Worm (Caenorhabditis elegans) whole organism, young adult: ENCODE data around the gene lin-54.

ENCODE experiments used
- B0035.1 ChIP-seq: sonication (generic microtip); optimal IDR thresholded peaks from 2 replicates; lab custom pipeline; 2016; ENCODE audit warnings: missing genetic modification characterization, mild to moderate bottlenecking, missing compliant biosample characterization, missing genotype, missing genetic modification reagents
- B0261.1 ChIP-seq: sonication (generic microtip); optimal IDR thresholded peaks from 2 replicates; lab custom pipeline; 2016; ENCODE audit warnings: mild to moderate bottlenecking, missing genetic modification characterization, moderate library complexity, missing compliant biosample characterization
- B0336.3 ChIP-seq: fragments of 200-800 bp; sonication (Bioruptor generic); IDR thresholded peaks from 2 replicates; pipeline ENCODE4 v1.3.6; 2022; ENCODE audit warnings: missing genetic modification characterization, missing compliant biosample characterization
- F10E7.11 ChIP-seq: sonication (generic microtip); optimal IDR thresholded peaks from 2 replicates; lab custom pipeline; 2017; ENCODE audit warnings: mild to moderate bottlenecking, missing genetic modification characterization, moderate library complexity, missing compliant biosample characterization
- F33H1.4 ChIP-seq: fragments of 200-800 bp; sonication (Bioruptor generic); IDR thresholded peaks from 2 replicates; pipeline ENCODE4 v1.3.6; 2022; ENCODE audit warnings: missing genetic modification reagents, missing genetic modification characterization, missing compliant biosample characterization
- F37B4.10 ChIP-seq: fragments of 200-800 bp; sonication (Bioruptor generic); IDR thresholded peaks from 2 replicates; pipeline ENCODE4 v1.3.6; 2022; ENCODE audit warnings: missing genetic modification characterization, missing compliant biosample characterization
- F39B2.1 ChIP-seq: fragments of 200-800 bp; sonication (Bioruptor generic); IDR thresholded peaks from 2 replicates; pipeline ENCODE4 v1.3.6; 2022; ENCODE audit warnings: missing genetic modification reagents, missing genetic modification characterization, missing compliant biosample characterization
- F49E8.2 ChIP-seq: sonication (generic microtip); optimal IDR thresholded peaks from 3 replicates; lab custom pipeline; 2017; ENCODE audit warnings: missing genetic modification characterization, mild to moderate bottlenecking, missing compliant biosample characterization, antibody characterized with exemption, moderate library complexity; ENCODE audit not compliant: insufficient read depth
- F55B11.4 ChIP-seq: sonication (generic microtip); optimal IDR thresholded peaks from 2 replicates; lab custom pipeline; 2016; ENCODE audit warnings: missing compliant biosample characterization, missing genetic modification characterization, borderline replicate concordance; ENCODE audit not compliant: insufficient read depth
- T07F8.4 ChIP-seq: sonication (generic microtip); optimal IDR thresholded peaks from 2 replicates; lab custom pipeline; 2016; ENCODE audit warnings: mild to moderate bottlenecking, missing genetic modification characterization, moderate library complexity, missing compliant biosample characterization
- Y67H2A.10 ChIP-seq: fragments of 200-800 bp; sonication (Bioruptor generic); conservative IDR thresholded peaks from 2 replicates; pipeline ENCODE4 v1.3.6; 2022; ENCODE audit warnings: missing genetic modification reagents, missing genetic modification characterization, missing compliant biosample characterization
- Y79H2A.3 ChIP-seq: fragments of 200-800 bp; sonication (Bioruptor generic); conservative IDR thresholded peaks from 2 replicates; pipeline ENCODE4 v1.3.6; 2022; ENCODE audit warnings: missing genetic modification reagents, missing genetic modification characterization, missing compliant biosample characterization
- ZK185.1 ChIP-seq: sonication (generic microtip); optimal IDR thresholded peaks from 2 replicates; lab custom pipeline; 2016; ENCODE audit warnings: mild to moderate bottlenecking, missing genetic modification characterization, missing compliant biosample characterization; ENCODE audit not compliant: poor library complexity, severe bottlenecking
- akir-1 ChIP-seq: fragments of 200-800 bp; sonication (Bioruptor generic); optimal IDR thresholded peaks from 2 replicates; lab custom pipeline; 2018; ENCODE audit warnings: mild to moderate bottlenecking, missing genetic modification characterization, moderate library complexity, missing compliant biosample characterization
- aptf-2 ChIP-seq: fragments of 200-800 bp; sonication (Bioruptor generic); conservative IDR thresholded peaks from 2 replicates; pipeline ENCODE4 v1.3.6; 2022; ENCODE audit warnings: missing genetic modification reagents, missing genetic modification characterization, missing compliant biosample characterization
- attf-3 ChIP-seq: fragments of 200-800 bp; sonication (Bioruptor generic); conservative IDR thresholded peaks from 2 replicates; pipeline ENCODE4 v1.3.6; 2022; ENCODE audit warnings: missing genetic modification reagents, missing genetic modification characterization, missing compliant biosample characterization
- attf-6 ChIP-seq: fragments of 200-800 bp; sonication (Bioruptor generic); IDR thresholded peaks from 2 replicates; pipeline ENCODE4 v1.3.6; 2022; ENCODE audit warnings: missing genetic modification reagents, missing genetic modification characterization, missing compliant biosample characterization
- bed-2 ChIP-seq: fragments of 200-800 bp; sonication (Bioruptor generic); IDR thresholded peaks from 2 replicates; pipeline ENCODE4 v1.3.6; 2022; ENCODE audit warnings: missing genetic modification reagents, missing genetic modification characterization, missing compliant biosample characterization
- ceh-79 ChIP-seq: sonication (generic microtip); optimal IDR thresholded peaks from 2 replicates; lab custom pipeline; 2017; ENCODE audit warnings: mild to moderate bottlenecking, missing genetic modification characterization, missing compliant biosample characterization
- die-1 ChIP-seq: sonication (generic microtip); optimal IDR thresholded peaks from 2 replicates; lab custom pipeline; 2016; ENCODE audit warnings: missing genotype, mild to moderate bottlenecking, missing genetic modification characterization, missing compliant biosample characterization
- dpff-1 ChIP-seq: sonication (generic microtip); optimal IDR thresholded peaks from 2 replicates; lab custom pipeline; 2017; ENCODE audit warnings: mild to moderate bottlenecking, missing genetic modification characterization, missing compliant biosample characterization
- egl-44 ChIP-seq: fragments of 200-800 bp; sonication (Bioruptor generic); IDR thresholded peaks from 2 replicates; pipeline ENCODE4 v1.3.6; 2022; ENCODE audit warnings: missing genetic modification reagents, missing genetic modification characterization, missing compliant biosample characterization
- egrh-3 ChIP-seq: fragments of 200-800 bp; sonication (Bioruptor generic); IDR thresholded peaks from 2 replicates; pipeline ENCODE4 v1.3.6; 2022; ENCODE audit warnings: missing genetic modification reagents, missing genetic modification characterization, missing compliant biosample characterization
- him-1 ChIP-seq: sonication (generic microtip); optimal IDR thresholded peaks from 2 replicates; lab custom pipeline; 2016; ENCODE audit warnings: missing genotype, missing genetic modification reagents, missing genetic modification characterization, missing compliant biosample characterization
- hlh-12 ChIP-seq: sonication (generic microtip); optimal IDR thresholded peaks from 2 replicates; lab custom pipeline; 2016; ENCODE audit warnings: missing genetic modification characterization, missing compliant biosample characterization
- hlh-26 ChIP-seq: fragments of 200-800 bp; sonication (Bioruptor generic); conservative IDR thresholded peaks from 2 replicates; pipeline ENCODE4 v1.3.6; 2022; ENCODE audit warnings: missing genetic modification reagents, missing genetic modification characterization, missing compliant biosample characterization
- hmg-1.2 ChIP-seq: fragments of 200-800 bp; sonication (Bioruptor generic); IDR thresholded peaks from 2 replicates; pipeline ENCODE4 v1.3.6; 2022; ENCODE audit warnings: missing genetic modification reagents, missing genetic modification characterization, missing compliant biosample characterization
- hmg-20 ChIP-seq: fragments of 200-800 bp; sonication (Bioruptor generic); IDR thresholded peaks from 2 replicates; pipeline ENCODE4 v1.3.6; 2022; ENCODE audit warnings: missing genetic modification reagents, missing genetic modification characterization, missing compliant biosample characterization
- lag-1 ChIP-seq: fragments of 200-800 bp; sonication (Bioruptor generic); IDR thresholded peaks from 2 replicates; pipeline ENCODE4 v1.3.6; 2022; ENCODE audit warnings: missing genetic modification reagents, missing genetic modification characterization, missing compliant biosample characterization
- let-607 ChIP-seq, 2 experiments: fragments of 200-800 bp in 1 of 2; sonication (Bioruptor generic) in 1 of 2; sonication (generic microtip) in 1 of 2; optimal IDR thresholded peaks; 2 replicates each; lab custom pipeline; 2016 to 2018; ENCODE audit warnings: mild to moderate bottlenecking in 2 of 2, missing compliant biosample characterization in 2 of 2, missing genetic modification characterization in 2 of 2, moderate library complexity in 2 of 2, missing genotype in 1 of 2
- nfya-2 ChIP-seq: fragments of 200-800 bp; sonication (Bioruptor generic); IDR thresholded peaks from 2 replicates; pipeline ENCODE4 v1.3.6; 2022; ENCODE audit warnings: missing genetic modification reagents, missing genetic modification characterization, missing compliant biosample characterization
- nhr-27 ChIP-seq: fragments of 200-800 bp; sonication (Bioruptor generic); optimal IDR thresholded peaks from 2 replicates; lab custom pipeline; 2018; ENCODE audit warnings: mild to moderate bottlenecking, missing genetic modification characterization, moderate library complexity, missing compliant biosample characterization
- nhr-80 ChIP-seq: sonication (generic microtip); optimal IDR thresholded peaks from 2 replicates; lab custom pipeline; 2016; ENCODE audit warnings: missing genetic modification characterization, missing compliant biosample characterization
- pbrm-1 ChIP-seq: fragments of 200-800 bp; sonication (Bioruptor generic); IDR thresholded peaks from 2 replicates; pipeline ENCODE4 v1.3.6; 2022; ENCODE audit warnings: missing genetic modification reagents, missing genetic modification characterization, missing compliant biosample characterization
- rec-8 ChIP-seq, 2 experiments: sonication (generic microtip); optimal IDR thresholded peaks; 2 replicates each; lab custom pipeline; 2016; ENCODE audit warnings: mild to moderate bottlenecking in 2 of 2, missing genetic modification characterization in 2 of 2, missing genetic modification reagents in 2 of 2, missing genotype in 2 of 2, missing biosample characterization in 1 of 2, missing compliant biosample characterization in 1 of 2, moderate library complexity in 1 of 2
- rpc-1 ChIP-seq, 2 experiments: fragments of 150-350 bp in 1 of 2; sonication (generic microtip) in 1 of 2; optimal IDR thresholded peaks; 2 replicates each; lab custom pipeline; 2014 to 2018; ENCODE audit warnings: missing biosample characterization in 1 of 2, missing genetic modification characterization in 1 of 2, missing genetic modification reagents in 1 of 2, missing genotype in 1 of 2
- sdz-38 ChIP-seq: sonication (generic microtip); optimal IDR thresholded peaks from 2 replicates; lab custom pipeline; 2016; ENCODE audit warnings: missing genotype, missing genetic modification characterization, missing compliant biosample characterization
- sea-2 ChIP-seq: fragments of 200-800 bp; sonication (Bioruptor generic); IDR thresholded peaks from 2 replicates; pipeline ENCODE4 v1.3.6; 2022; ENCODE audit warnings: missing genetic modification characterization, missing compliant biosample characterization
- snpc-3.4 ChIP-seq: sonication (generic microtip); optimal IDR thresholded peaks from 2 replicates; lab custom pipeline; 2017; ENCODE audit warnings: missing genetic modification characterization, mild to moderate bottlenecking, missing compliant biosample characterization, antibody characterized with exemption, moderate library complexity, missing genotype, missing genetic modification reagents
- tbx-9 ChIP-seq: sonication (generic microtip); optimal IDR thresholded peaks from 2 replicates; lab custom pipeline; 2016; ENCODE audit warnings: borderline replicate concordance, missing genetic modification characterization, inconsistent platforms, missing compliant biosample characterization
- tlf-1 ChIP-seq: fragments of 200-800 bp; sonication (Bioruptor generic); optimal IDR thresholded peaks from 2 replicates; lab custom pipeline; 2018; ENCODE audit warnings: mild to moderate bottlenecking, missing genetic modification characterization, missing compliant biosample characterization
- unc-130 ChIP-seq: sonication (generic microtip); optimal IDR thresholded peaks from 2 replicates; lab custom pipeline; 2016; ENCODE audit warnings: missing genetic modification reagents, missing genetic modification characterization, missing compliant biosample characterization
- zim-3 ChIP-seq: sonication (generic microtip); optimal IDR thresholded peaks from 2 replicates; lab custom pipeline; 2017; ENCODE audit warnings: mild to moderate bottlenecking, missing genetic modification characterization, moderate library complexity, missing compliant biosample characterization
- ztf-28 ChIP-seq: fragments of 200-800 bp; sonication (Bioruptor generic); IDR thresholded peaks from 2 replicates; pipeline ENCODE4 v1.3.6; 2022; ENCODE audit warnings: missing genetic modification reagents, missing genetic modification characterization, missing compliant biosample characterization
- ztf-6 ChIP-seq: fragments of 200-800 bp; sonication (Bioruptor generic); IDR thresholded peaks from 2 replicates; pipeline ENCODE4 v1.3.6; 2022; ENCODE audit warnings: missing genetic modification reagents, missing genetic modification characterization, missing compliant biosample characterization

lin-54 gene

ce11 chrIV:13240078-13240841 is 584 bp upstream of the lin-54 start, which contains the start of gene rpl-12 (continued):
- TF ChIP-seq rec-8 (tag; optimal IDR thresholded peaks at IDR 0.05; lab: Kevin White, UChicago) (peak; percentile 27 to 51), nhr-27 (tag; lab: Kevin White, UChicago) (peak; percentile 7), him-1 (tag; lab: Kevin White, UChicago) (peak; percentile 66), sea-2 (GFP tag; lab: Robert Waterston, UW) (peak; percentile 77; the same call in 1 of the 2 replicates), hlh-26 (no peak), aptf-2 (GFP tag; lab: Robert Waterston, UW) (peak; percentile 68), dpff-1 (no peak), T07F8.4 (tag; lab: Kevin White, UChicago) (peak; percentile 44), ZK185.1 (tag; lab: Kevin White, UChicago) (peak; percentile 96), zim-3 (peak; percentile 55), hlh-12 (tag; lab: Kevin White, UChicago) (no peak), F37B4.10 (GFP tag; lab: Robert Waterston, UW) (0 out of 2 replicates have a peak, but pooled peaks have one; percentile 11), nhr-80 (peak; percentile 91), egl-44 (GFP tag; lab: Robert Waterston, UW) (peak; percentile 78; the same call in 1 of the 2 replicates), Y79H2A.3 (0 out of 2 replicates have a peak, but pooled peaks have one; percentile 57), B0035.1 (tag; lab: Kevin White, UChicago) (peak; percentile 84), snpc-3.4 (peak; percentile 90), pbrm-1 (GFP tag; lab: Robert Waterston, UW) (peak; percentile 98), hmg-1.2 (peak; percentile 97), die-1 (peak; percentile 56), B0336.3 (GFP tag; lab: Robert Waterston, UW) (peak; percentile 95), let-607 (tag; optimal IDR thresholded peaks at IDR 0.05; lab: Kevin White, UChicago) (peak; percentile 89 to 96), F39B2.1 (GFP tag; lab: Robert Waterston, UW) (peak; percentile 79; the same call in 1 of the 2 replicates), lag-1 (no peak), hmg-20 (GFP tag; lab: Robert Waterston, UW) (peak; percentile 87), tlf-1 (peak; percentile 99), ztf-28 (GFP tag; lab: Robert Waterston, UW) (peak; percentile 80; the same call in 1 of the 2 replicates), ceh-79 (tag; lab: Kevin White, UChicago) (peak; percentile 59), F49E8.2 (tag; lab: Kevin White, UChicago) (peak; percentile 92), sdz-38 (tag; lab: Kevin White, UChicago) (no peak), attf-6 (peak; percentile 91), nfya-2 (GFP tag; lab: Robert Waterston, UW) (no peak)

- TF ChIP-seq F10E7.11 (no peak), unc-130 (GFP tag; lab: Kevin White, UChicago) (no peak), T07F8.4 (tag; lab: Kevin White, UChicago) (no peak), nhr-27 (tag; lab: Kevin White, UChicago) (no peak), akir-1 (GFP tag; lab: Kevin White, UChicago) (no peak), bed-2 (GFP tag; lab: Robert Waterston, UW) (no peak), attf-3 (GFP tag; lab: Robert Waterston, UW) (no peak), B0261.1 (no peak), hlh-12 (tag; lab: Kevin White, UChicago) (no peak), rpc-1 (optimal IDR thresholded peaks at IDR 0.05; lab: Kevin White, UChicago) (no peak), rpc-1 (tag; optimal IDR thresholded peaks at IDR 0.05; lab: Kevin White, UChicago) (no peak), ztf-6 (no peak), F55B11.4 (tag; lab: Kevin White, UChicago) (no peak), F33H1.4 (GFP tag; lab: Robert Waterston, UW) (no peak), Y67H2A.10 (GFP tag; lab: Robert Waterston, UW) (no peak), let-607 (tag; optimal IDR thresholded peaks at IDR 0.05; lab: Kevin White, UChicago) (no peak), tbx-9 (tag; lab: Kevin White, UChicago) (no peak), egrh-3 (GFP tag; lab: Robert Waterston, UW) (no peak)
These were observed 496 bp downstream of the lin-54 start for ce11 chrIV:13241340-13241739.
